Worm (Caenorhabditis elegans) whole organism, L3 larva: ENCODE measurements around the gene F25G6.8.

ENCODE experiments used
- R02D3.7 ChIP-seq: fragments of 150-350 bp; optimal IDR thresholded peaks from 2 replicates; lab custom pipeline; 2014; ENCODE audit warnings: missing biosample characterization, missing genetic modification characterization
- ama-1 ChIP-seq: fragments of 150-350 bp; optimal IDR thresholded peaks from 2 replicates; lab custom pipeline; 2018
- ceh-28 ChIP-seq: fragments of 150-350 bp; optimal IDR thresholded peaks from 2 replicates; lab custom pipeline; 2014; ENCODE audit warnings: missing biosample characterization, missing genetic modification reagents, missing genetic modification characterization
- ceh-82 ChIP-seq: fragments of 150-350 bp; optimal IDR thresholded peaks from 2 replicates; lab custom pipeline; 2014; ENCODE audit warnings: missing biosample characterization, missing genetic modification characterization
- ceh-9 ChIP-seq: sonication (generic microtip); optimal IDR thresholded peaks from 2 replicates; lab custom pipeline; 2018; ENCODE audit warnings: missing biosample characterization, missing genetic modification characterization
- daf-12 ChIP-seq: fragments of 150-350 bp; optimal IDR thresholded peaks from 2 replicates; lab custom pipeline; 2014; ENCODE audit warnings: missing biosample characterization, missing genetic modification reagents, missing genetic modification characterization
- egl-5 ChIP-seq: fragments of 150-350 bp; optimal IDR thresholded peaks from 2 replicates; lab custom pipeline; 2017; ENCODE audit warnings: missing biosample characterization, missing genetic modification reagents, missing genetic modification characterization, inconsistent platforms
- elt-1 ChIP-seq: fragments of 150-350 bp; optimal IDR thresholded peaks from 2 replicates; lab custom pipeline; 2014; ENCODE audit warnings: missing biosample characterization, missing genetic modification characterization
- elt-2 ChIP-seq: sonication (generic microtip); optimal IDR thresholded peaks from 2 replicates; lab custom pipeline; 2016; ENCODE audit warnings: missing genetic modification reagents, mild to moderate bottlenecking, missing genetic modification characterization, missing compliant biosample characterization
- fkh-10 ChIP-seq: sonication (generic microtip); optimal IDR thresholded peaks from 2 replicates; lab custom pipeline; 2017; ENCODE audit warnings: missing biosample characterization, missing genetic modification reagents, missing genetic modification characterization
- fos-1 ChIP-seq: fragments of 150-350 bp; optimal IDR thresholded peaks from 2 replicates; lab custom pipeline; 2014; ENCODE audit warnings: missing biosample characterization, missing genetic modification characterization
- jun-1 ChIP-seq: fragments of 150-350 bp; optimal IDR thresholded peaks from 2 replicates; lab custom pipeline; 2014; ENCODE audit warnings: missing biosample characterization, missing genetic modification reagents, missing genetic modification characterization
- mdl-1 ChIP-seq: fragments of 150-350 bp; optimal IDR thresholded peaks from 2 replicates; lab custom pipeline; 2014; ENCODE audit warnings: missing biosample characterization, missing genetic modification characterization
- mml-1 ChIP-seq: fragments of 150-350 bp; sonication (generic microtip); optimal IDR thresholded peaks from 3 replicates; lab custom pipeline; 2014; ENCODE audit warnings: missing biosample characterization, missing genetic modification characterization
- nfya-1 ChIP-seq: sonication (generic microtip); optimal IDR thresholded peaks from 2 replicates; lab custom pipeline; 2017; ENCODE audit warnings: missing genetic modification characterization, mild to moderate bottlenecking, missing compliant biosample characterization, antibody characterized with exemption, moderate library complexity; ENCODE audit not compliant: insufficient read depth
- nhr-11 ChIP-seq: fragments of 150-350 bp; optimal IDR thresholded peaks from 2 replicates; lab custom pipeline; 2014; ENCODE audit warnings: missing biosample characterization, missing genetic modification characterization
- nhr-12 ChIP-seq: fragments of 150-350 bp; optimal IDR thresholded peaks from 2 replicates; lab custom pipeline; 2014; ENCODE audit warnings: missing biosample characterization, missing genetic modification characterization
- nhr-237 ChIP-seq: fragments of 150-350 bp; optimal IDR thresholded peaks from 2 replicates; lab custom pipeline; 2014; ENCODE audit warnings: missing biosample characterization, missing genetic modification characterization
- nhr-67 ChIP-seq: fragments of 150-350 bp; optimal IDR thresholded peaks from 2 replicates; lab custom pipeline; 2014; ENCODE audit warnings: missing biosample characterization, missing genetic modification characterization
- nhr-76 ChIP-seq: fragments of 150-350 bp; sonication (generic microtip); optimal IDR thresholded peaks from 5 replicates; lab custom pipeline; 2014; ENCODE audit warnings: missing biosample characterization, missing genetic modification characterization
- nhr-77 ChIP-seq: fragments of 150-350 bp; optimal IDR thresholded peaks from 2 replicates; lab custom pipeline; 2014; ENCODE audit warnings: missing biosample characterization, missing genetic modification characterization
- pha-4 ChIP-seq: fragments of 150-350 bp; optimal IDR thresholded peaks from 2 replicates; lab custom pipeline; 2014; ENCODE audit warnings: missing biosample characterization, missing genetic modification reagents, missing genetic modification characterization
- pqm-1 ChIP-seq: fragments of 150-350 bp; optimal IDR thresholded peaks from 2 replicates; lab custom pipeline; 2017; ENCODE audit warnings: missing biosample characterization, missing genetic modification characterization, inconsistent platforms
- sea-2 ChIP-seq: fragments of 150-350 bp; sonication (generic microtip); optimal IDR thresholded peaks from 4 replicates; lab custom pipeline; 2014; ENCODE audit warnings: missing biosample characterization, missing genetic modification reagents, missing genetic modification characterization
- snpc-4 ChIP-seq: fragments of 150-350 bp; optimal IDR thresholded peaks from 2 replicates; lab custom pipeline; 2014; ENCODE audit warnings: missing biosample characterization, missing genetic modification characterization
- tbx-2 ChIP-seq: sonication (generic microtip); optimal IDR thresholded peaks from 2 replicates; lab custom pipeline; 2016; ENCODE audit warnings: mild to moderate bottlenecking, missing genetic modification characterization, missing compliant biosample characterization
- unc-39 ChIP-seq: sonication (generic microtip); optimal IDR thresholded peaks from 4 replicates; lab custom pipeline; 2017; ENCODE audit warnings: missing biosample characterization, missing genetic modification characterization
- unc-62 ChIP-seq: fragments of 150-350 bp; sonication (generic microtip); optimal IDR thresholded peaks from 4 replicates; lab custom pipeline; 2014; ENCODE audit warnings: missing biosample characterization, missing genetic modification reagents, missing genetic modification characterization
- ztf-11 ChIP-seq: fragments of 150-350 bp; optimal IDR thresholded peaks from 2 replicates; lab custom pipeline; 2014; ENCODE audit warnings: missing biosample characterization, missing genetic modification characterization
- ztf-4 ChIP-seq: fragments of 150-350 bp; optimal IDR thresholded peaks from 2 replicates; lab custom pipeline; 2014; ENCODE audit warnings: missing biosample characterization, missing genetic modification characterization

The F25G6.8 gene

DNA sequence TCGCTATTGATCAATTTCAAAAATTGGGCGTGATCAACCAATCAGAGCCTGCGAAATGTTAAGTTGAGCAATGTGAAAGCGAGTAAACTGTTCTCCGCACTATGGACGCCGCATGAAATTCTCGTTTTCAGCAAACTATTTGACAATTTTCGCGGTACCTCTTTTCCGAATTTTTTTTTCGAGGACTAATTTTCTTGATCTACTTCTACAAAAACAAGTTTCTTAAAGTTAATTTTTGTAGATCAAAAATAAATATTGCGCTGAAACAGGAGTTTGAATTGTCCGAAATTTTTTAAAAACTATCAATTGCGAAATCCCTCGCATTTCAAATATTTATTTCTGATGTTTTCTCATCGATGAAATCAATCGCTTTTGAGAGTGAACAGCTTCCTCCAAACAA, 47.3 kb downstream of the F25G6.8 start:
- TF ChIP-seq R02D3.7 (tag; lab: Kevin White, UChicago) (no peak), ama-1 (no peak), mml-1 (tag; lab: Kevin White, UChicago) (no peak), nhr-11 (tag; lab: Kevin White, UChicago) (no peak), tbx-2 (tag; lab: Kevin White, UChicago) (no peak), elt-1 (tag; lab: Kevin White, UChicago) (no peak), nhr-77 (tag; lab: Kevin White, UChicago) (no peak), ztf-11 (tag; lab: Kevin White, UChicago) (no peak), mdl-1 (tag; lab: Kevin White, UChicago) (no peak), sea-2 (no peak), nhr-237 (tag; lab: Kevin White, UChicago) (no peak), fkh-10 (GFP tag; lab: Kevin White, UChicago) (no peak), pqm-1 (no peak), ceh-28 (no peak), nhr-67 (no peak), egl-5 (tag; lab: Kevin White, UChicago) (no peak), jun-1 (no peak), fos-1 (tag; lab: Kevin White, UChicago) (no peak), snpc-4 (tag; lab: Kevin White, UChicago) (no peak), unc-62 (no peak)

DNA sequence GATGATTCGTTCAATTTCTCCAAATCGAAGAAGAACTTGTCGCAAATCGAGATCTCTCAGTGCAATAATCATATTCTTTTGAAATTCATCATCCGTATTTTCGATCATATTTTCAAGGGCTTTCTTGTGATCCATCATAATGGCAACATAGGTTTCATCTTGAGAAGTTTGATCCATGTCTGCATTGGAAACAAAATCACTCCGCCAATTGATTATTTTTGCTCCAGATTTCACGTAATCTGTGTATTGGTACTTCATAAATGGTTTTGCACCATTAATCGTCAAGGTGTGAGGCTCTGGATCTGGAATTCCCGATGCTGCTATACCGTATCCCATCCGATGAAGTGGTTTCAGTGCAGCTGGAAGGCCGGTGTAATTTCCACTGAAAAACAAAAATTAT, 48.5 kb downstream of the F25G6.8 start:
- TF ChIP-seq nhr-237 (tag; lab: Kevin White, UChicago) (no peak), unc-39 (tag; lab: Kevin White, UChicago) (no peak), ztf-4 (tag; lab: Kevin White, UChicago) (no peak), unc-62 (no peak), jun-1 (no peak), nhr-77 (tag; lab: Kevin White, UChicago) (no peak), tbx-2 (tag; lab: Kevin White, UChicago) (no peak), nhr-76 (tag; lab: Kevin White, UChicago) (no peak), nhr-12 (tag; lab: Kevin White, UChicago) (no peak), daf-12 (tag; lab: Kevin White, UChicago) (no peak), R02D3.7 (tag; lab: Kevin White, UChicago) (no peak), pha-4 (tag; lab: Kevin White, UChicago) (no peak), nhr-67 (no peak), ceh-82 (tag; lab: Kevin White, UChicago) (no peak), nfya-1 (no peak), ceh-9 (no peak), mdl-1 (tag; lab: Kevin White, UChicago) (no peak), elt-2 (tag; lab: Kevin White, UChicago) (no peak)
